Worm (Caenorhabditis elegans) whole organism, late embryonic: ENCODE data around the gene fbxa-51.

ENCODE experiments used
- C08G9.2 ChIP-seq: sonication (generic microtip); optimal IDR thresholded peaks from 2 replicates; lab custom pipeline; 2016; ENCODE audit warnings: mild to moderate bottlenecking, missing genetic modification characterization, moderate library complexity, missing compliant biosample characterization
- K02D7.2 ChIP-seq: sonication (generic microtip); optimal IDR thresholded peaks from 2 replicates; lab custom pipeline; 2017; ENCODE audit warnings: mild to moderate bottlenecking, missing genetic modification characterization, missing compliant biosample characterization
- ama-1 ChIP-seq: fragments of 150-350 bp; optimal IDR thresholded peaks from 2 replicates; lab custom pipeline; 2014
- ceh-30 ChIP-seq: fragments of 150-350 bp; optimal IDR thresholded peaks from 2 replicates; lab custom pipeline; 2014; ENCODE audit warnings: missing biosample characterization, missing genetic modification characterization
- dmd-4 ChIP-seq: sonication (generic microtip); optimal IDR thresholded peaks from 2 replicates; lab custom pipeline; 2016; ENCODE audit warnings: borderline replicate concordance, missing genetic modification characterization, missing compliant biosample characterization
- ets-4 ChIP-seq: sonication (generic microtip); optimal IDR thresholded peaks from 2 replicates; lab custom pipeline; 2016; ENCODE audit warnings: missing genetic modification characterization, missing compliant biosample characterization
- fkh-10 ChIP-seq: fragments of 150-350 bp; optimal IDR thresholded peaks from 2 replicates; lab custom pipeline; 2014; ENCODE audit warnings: missing biosample characterization, missing genetic modification reagents, missing genetic modification characterization
- gmeb-2 ChIP-seq: sonication (generic microtip); optimal IDR thresholded peaks from 2 replicates; lab custom pipeline; 2016; ENCODE audit warnings: missing genetic modification characterization, inconsistent platforms, missing compliant biosample characterization
- pag-3 ChIP-seq: sonication (generic microtip); optimal IDR thresholded peaks from 2 replicates; lab custom pipeline; 2016; ENCODE audit warnings: missing compliant biosample characterization, missing genetic modification characterization, borderline replicate concordance
- pha-4 ChIP-seq: fragments of 150-350 bp; optimal IDR thresholded peaks from 2 replicates; lab custom pipeline; 2018; ENCODE audit warnings: missing biosample characterization, missing genetic modification reagents, missing genetic modification characterization
- sox-2 ChIP-seq: fragments of 200-800 bp; sonication (Bioruptor generic); IDR thresholded peaks from 2 replicates; pipeline ENCODE4 v1.3.6; 2022; ENCODE audit warnings: missing genetic modification reagents, missing genetic modification characterization, missing compliant biosample characterization
- sox-4 ChIP-seq: sonication (generic microtip); optimal IDR thresholded peaks from 2 replicates; lab custom pipeline; 2017; ENCODE audit warnings: mild to moderate bottlenecking, missing genetic modification characterization, inconsistent platforms, missing compliant biosample characterization

- TF ChIP-seq ets-4 = no peak
- no peak for TF ChIP-seq sox-2 (GFP tag; lab: Robert Waterston, UW)
- TF ChIP-seq C08G9.2 (tag; lab: Kevin White, UChicago) = no peak
- TF ChIP-seq sox-4 (tag; lab: Kevin White, UChicago) = no peak
- TF ChIP-seq pag-3 = no peak
- TF ChIP-seq dmd-4 (tag; lab: Kevin White, UChicago) = no peak
- no peak for TF ChIP-seq ama-1 (lab: Kevin White, UChicago)
- no peak for TF ChIP-seq ceh-30 (tag; lab: Kevin White, UChicago)
- no peak for TF ChIP-seq gmeb-2 (tag; lab: Kevin White, UChicago)
- no peak for TF ChIP-seq pha-4
- TF ChIP-seq K02D7.2 = no peak
- TF ChIP-seq fkh-10 (GFP tag; lab: Kevin White, UChicago) = no peak
Observed at ce11 chrIII:936037-936507, 26.0 kb upstream of the fbxa-51 start, which contains the start of gene fbxa-55.
